Worm (Caenorhabditis elegans): ENCODE results near the gene ZK616.61.

ce11 chrIV:5364135-5364609 is 41.3 kb upstream of the ZK616.61 start, which contains the start of the genes hda-6 and F41H10.4:
- peak; percentile 34 for TF ChIP-seq ztf-4 (tag; optimal IDR thresholded peaks at IDR 0.05)
- TF ChIP-seq fkh-8 (tag; optimal IDR thresholded peaks at IDR 0.05): peak; percentile 71
- peak; percentile 88 for TF ChIP-seq F16B12.6 (tag; optimal IDR thresholded peaks at IDR 0.05)

Measured in whole organism, L1 larva.